Worm (Caenorhabditis elegans) whole organism, midembryonic: Measurements from ENCODE around the gene ifc-1.

ENCODE experiments used
- T22C8.4 ChIP-seq: fragments of 200-800 bp; sonication (Bioruptor generic); IDR thresholded peaks from 2 replicates; pipeline ENCODE4 v1.3.6; 2022; ENCODE audit warnings: missing genetic modification characterization, missing compliant biosample characterization
- cog-1 ChIP-seq: sonication (generic microtip); optimal IDR thresholded peaks from 2 replicates; lab custom pipeline; 2016; ENCODE audit warnings: missing genetic modification characterization, missing compliant biosample characterization
- flt-1 ChIP-seq: fragments of 200-800 bp; sonication (Bioruptor generic); IDR thresholded peaks from 2 replicates; pipeline ENCODE4 v1.3.6; 2022; ENCODE audit warnings: missing genetic modification characterization, missing compliant biosample characterization
- klf-2 ChIP-seq: fragments of 200-800 bp; sonication (Bioruptor generic); conservative IDR thresholded peaks from 2 replicates; pipeline ENCODE4 v1.3.6; 2022; ENCODE audit warnings: missing genetic modification reagents, missing genetic modification characterization, missing compliant biosample characterization
- med-1 ChIP-seq: sonication (generic microtip); optimal IDR thresholded peaks from 2 replicates; lab custom pipeline; 2017; ENCODE audit warnings: missing genetic modification characterization, mild to moderate bottlenecking, missing compliant biosample characterization, antibody characterized with exemption, missing genetic modification reagents; ENCODE audit not compliant: insufficient read depth
- ref-1 ChIP-seq: fragments of 200-800 bp; sonication (Bioruptor generic); conservative IDR thresholded peaks from 2 replicates; pipeline ENCODE4 v1.3.6; 2022; ENCODE audit warnings: missing genetic modification reagents, missing genetic modification characterization, missing compliant biosample characterization
- tab-1 ChIP-seq: fragments of 200-800 bp; sonication (Bioruptor generic); IDR thresholded peaks from 2 replicates; pipeline ENCODE4 v1.3.6; 2022; ENCODE audit warnings: missing genetic modification characterization, missing compliant biosample characterization
- ztf-23 ChIP-seq: fragments of 200-800 bp; sonication (Bioruptor generic); IDR thresholded peaks from 2 replicates; pipeline ENCODE4 v1.3.6; 2022; ENCODE audit warnings: missing genetic modification reagents, missing genetic modification characterization, missing compliant biosample characterization
- ztf-29 ChIP-seq: fragments of 200-800 bp; sonication (Bioruptor generic); IDR thresholded peaks from 2 replicates; pipeline ENCODE4 v1.3.6; 2022; ENCODE audit warnings: missing genetic modification reagents, missing genetic modification characterization, missing compliant biosample characterization

ifc-1 gene

ce11 chrV:2899867-2900266, 18.7 kb downstream of the ifc-1 start, which contains the start of gene str-46:
Gene str-46, minus strand, starts transcription at chrV:2899967.
- TF ChIP-seq ref-1 (no peak), tab-1 (GFP tag; lab: Robert Waterston, UW) (no peak), ztf-23 (GFP tag; lab: Robert Waterston, UW) (no peak), med-1 (GFP tag; lab: Kevin White, UChicago) (no peak), ztf-29 (no peak), T22C8.4 (no peak), cog-1 (no peak), flt-1 (no peak), klf-2 (GFP tag; lab: Robert Waterston, UW) (no peak)

- TF ChIP-seq T22C8.4: no peak
- TF ChIP-seq ztf-29: no peak
- TF ChIP-seq tab-1 (GFP tag; lab: Robert Waterston, UW): no peak
- no peak for TF ChIP-seq ref-1
- no peak for TF ChIP-seq ztf-23 (GFP tag; lab: Robert Waterston, UW)
- TF ChIP-seq klf-2 (GFP tag; lab: Robert Waterston, UW): no peak
- no peak for TF ChIP-seq flt-1
- no peak for TF ChIP-seq med-1 (GFP tag; lab: Kevin White, UChicago)
- no peak for TF ChIP-seq cog-1
Observed at ce11 chrV:2903227-2903626, 22.0 kb downstream of the ifc-1 start, which contains the start of gene C31B8.7. Gene C31B8.7, minus strand, starts transcription at chrV:2903327.

DNA sequence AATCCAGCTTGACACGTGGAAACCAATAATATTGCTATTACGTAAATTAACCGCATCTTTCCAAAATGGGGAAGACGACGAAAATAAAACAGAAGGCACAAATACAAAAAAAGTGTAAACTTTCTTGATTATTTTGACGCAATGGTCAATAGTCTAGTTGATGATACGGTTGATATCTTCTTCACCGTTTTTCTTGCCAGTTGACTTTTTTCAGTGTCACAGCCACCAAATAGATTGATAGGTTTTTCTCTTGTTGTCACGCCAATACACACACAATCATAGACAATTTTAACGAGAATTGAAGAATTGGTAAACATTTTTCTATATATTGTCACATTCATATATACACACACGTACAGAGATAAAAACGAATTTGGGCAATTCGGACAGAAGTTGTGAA, 28.3 kb downstream of the ifc-1 start, which contains the start of gene zmp-3:
Gene zmp-3, minus strand, starts transcription at position 101 of the 400 bp plus-strand sequence.
- no peak for TF ChIP-seq flt-1
- TF ChIP-seq cog-1: no peak
- no peak for TF ChIP-seq med-1 (GFP tag; lab: Kevin White, UChicago)

ce11 chrV:2912901-2913300, 31.7 kb downstream of the ifc-1 start, which contains the start of gene C31B8.9:
Gene C31B8.9, minus strand, starts transcription at chrV:2913001.
- TF ChIP-seq tab-1 (GFP tag; lab: Robert Waterston, UW) (no peak), ref-1 (no peak), med-1 (GFP tag; lab: Kevin White, UChicago) (no peak), cog-1 (no peak), klf-2 (GFP tag; lab: Robert Waterston, UW) (no peak), ztf-23 (GFP tag; lab: Robert Waterston, UW) (no peak), ztf-29 (no peak), T22C8.4 (no peak), flt-1 (no peak)

DNA sequence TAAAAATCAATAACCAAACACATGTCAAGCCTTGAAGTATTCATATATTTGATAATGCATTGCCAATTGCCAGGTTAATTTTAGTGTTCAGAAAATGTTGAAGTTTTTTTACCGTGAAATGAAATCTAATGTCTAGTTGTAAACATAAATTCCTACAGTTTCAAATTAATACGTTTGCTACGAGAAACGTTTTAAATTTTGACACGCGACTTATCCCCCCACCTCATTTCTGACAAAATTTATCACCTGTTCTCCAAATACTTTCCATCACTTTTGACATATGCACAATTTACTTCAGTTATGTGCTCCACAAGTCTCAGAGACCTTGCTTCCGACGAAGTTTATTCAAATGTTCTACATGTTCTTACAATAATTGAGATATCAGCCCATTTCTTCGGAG, 32.8 kb downstream of the ifc-1 start, which contains the start of gene srh-146:
Gene srh-146, plus strand, starts transcription at position 301 of the 400 bp plus-strand sequence.
- TF ChIP-seq cog-1: no peak
- TF ChIP-seq T22C8.4: no peak
- TF ChIP-seq flt-1: no peak
- TF ChIP-seq med-1 (GFP tag; lab: Kevin White, UChicago): no peak
- TF ChIP-seq ztf-29: no peak
- TF ChIP-seq tab-1 (GFP tag; lab: Robert Waterston, UW): no peak
- no peak for TF ChIP-seq ztf-23 (GFP tag; lab: Robert Waterston, UW)
- TF ChIP-seq ref-1: no peak
- TF ChIP-seq klf-2 (GFP tag; lab: Robert Waterston, UW): no peak

DNA sequence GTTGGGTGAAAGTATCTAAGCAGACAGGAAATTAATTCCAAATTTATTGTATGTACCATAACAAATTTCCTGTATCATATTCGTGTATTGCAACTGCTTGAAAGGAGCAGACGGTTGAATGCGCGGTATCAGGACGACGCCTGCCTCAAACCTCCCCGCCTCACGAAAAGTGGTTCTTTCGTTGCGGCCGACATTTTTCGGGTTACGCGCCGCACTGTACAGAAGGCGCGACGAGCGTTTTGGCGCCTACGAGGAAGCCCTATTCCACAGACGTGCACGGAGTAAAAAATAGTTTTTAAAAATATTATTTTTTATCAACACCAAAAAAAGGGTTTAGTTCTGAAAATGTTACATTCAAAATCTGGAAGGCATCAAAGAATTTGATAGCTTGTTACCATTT, 38.9 kb downstream of the ifc-1 start:
- TF ChIP-seq med-1 (GFP tag; lab: Kevin White, UChicago): no peak
- TF ChIP-seq T22C8.4: no peak
- TF ChIP-seq cog-1: no peak

DNA sequence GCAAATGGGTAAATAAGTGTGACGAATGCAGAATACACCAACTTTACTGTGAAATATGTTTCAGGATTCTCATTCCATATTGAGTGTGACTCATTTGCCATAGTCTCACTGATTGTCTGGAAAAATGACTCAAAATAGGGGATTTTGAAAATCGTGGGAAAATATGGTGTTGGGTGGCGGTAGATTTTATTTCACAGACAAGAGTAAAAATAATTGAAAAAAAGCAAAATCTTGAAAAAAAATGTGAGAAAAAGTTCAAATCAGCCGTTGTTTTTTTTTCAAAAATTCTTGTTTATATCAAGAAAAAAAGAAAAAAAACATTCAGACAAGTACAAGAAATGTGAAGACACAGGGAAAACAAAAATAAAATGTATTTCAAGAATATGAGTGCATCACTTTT, 41.4 kb downstream of the ifc-1 start, which contains the start of gene srh-38:
Gene srh-38, minus strand, starts transcription at position 101 of the 400 bp plus-strand sequence.
- TF ChIP-seq cog-1 (no peak), klf-2 (GFP tag; lab: Robert Waterston, UW) (no peak)

ce11 chrV:2927553-2927952, 46.4 kb downstream of the ifc-1 start, which contains the start of gene C31B8.12:
Gene C31B8.12, minus strand, starts transcription at chrV:2927653.
- TF ChIP-seq cog-1 (no peak), flt-1 (no peak)

DNA sequence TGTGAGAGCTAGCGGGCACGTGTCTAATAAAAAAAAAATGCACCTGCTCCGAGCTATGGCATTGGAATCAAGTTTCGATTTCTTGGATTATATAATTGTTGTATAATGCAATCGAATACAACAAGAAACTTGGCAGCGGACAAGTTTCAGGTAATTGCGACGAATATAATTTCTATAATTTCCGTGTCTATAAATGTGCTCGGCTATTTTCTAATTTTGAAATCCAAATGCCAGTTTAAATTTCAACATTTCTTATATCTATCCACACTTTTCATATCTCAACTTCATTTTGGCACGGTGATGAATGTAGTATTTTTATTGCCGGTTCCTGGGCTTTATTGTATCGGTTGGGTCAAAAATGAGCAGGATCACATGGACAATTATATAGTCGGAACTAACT, 48.6 kb downstream of the ifc-1 start, which contains the start of gene C31B8.16:
Gene C31B8.16, plus strand, starts transcription at position 301 of the 400 bp plus-strand sequence.
- no peak for TF ChIP-seq med-1 (GFP tag; lab: Kevin White, UChicago)
- TF ChIP-seq T22C8.4: no peak
- no peak for TF ChIP-seq flt-1
- TF ChIP-seq ref-1: no peak
- TF ChIP-seq tab-1 (GFP tag; lab: Robert Waterston, UW): no peak
- TF ChIP-seq ztf-23 (GFP tag; lab: Robert Waterston, UW): no peak
- TF ChIP-seq cog-1: no peak
- no peak for TF ChIP-seq klf-2 (GFP tag; lab: Robert Waterston, UW)
- no peak for TF ChIP-seq ztf-29

DNA sequence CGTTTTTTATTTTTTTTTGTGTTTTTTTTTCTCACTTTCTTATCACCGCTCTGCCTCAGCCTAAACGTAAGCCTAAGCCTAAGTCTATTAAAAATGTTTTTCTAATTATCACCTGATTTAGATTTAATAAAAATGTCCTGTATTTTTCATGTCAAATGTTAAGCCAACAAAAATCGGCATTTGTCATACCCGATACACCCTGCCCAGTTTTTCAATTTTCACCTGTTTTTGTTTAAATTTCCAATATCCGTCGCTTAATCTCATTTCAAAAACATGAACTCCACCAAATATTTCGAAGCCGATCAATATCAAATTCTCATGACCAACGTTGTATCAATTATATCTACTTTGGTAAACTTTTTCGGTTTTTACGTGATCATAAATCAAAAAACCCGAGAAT, 50.1 kb downstream of the ifc-1 start, which contains the start of gene C31B8.1:
Gene C31B8.1, plus strand, starts transcription at position 301 of the 400 bp plus-strand sequence.
- TF ChIP-seq cog-1 (no peak), tab-1 (GFP tag; lab: Robert Waterston, UW) (no peak), ref-1 (no peak), T22C8.4 (no peak), ztf-29 (no peak), flt-1 (no peak), klf-2 (GFP tag; lab: Robert Waterston, UW) (no peak), ztf-23 (GFP tag; lab: Robert Waterston, UW) (no peak), med-1 (GFP tag; lab: Kevin White, UChicago) (no peak)
